Worm (Caenorhabditis elegans) whole organism, young adult: ENCODE results near the gene R10E8.5.

ENCODE experiments used
- B0261.1 ChIP-seq: sonication (generic microtip); optimal IDR thresholded peaks from 2 replicates; lab custom pipeline; 2016; ENCODE audit warnings: mild to moderate bottlenecking, missing genetic modification characterization, moderate library complexity, missing compliant biosample characterization
- B0336.3 ChIP-seq: fragments of 200-800 bp; sonication (Bioruptor generic); IDR thresholded peaks from 2 replicates; pipeline ENCODE4 v1.3.6; 2022; ENCODE audit warnings: missing genetic modification characterization, missing compliant biosample characterization
- C06A6.2 ChIP-seq: fragments of 200-800 bp; sonication (Bioruptor generic); conservative IDR thresholded peaks from 2 replicates; pipeline ENCODE4 v1.3.6; 2022; ENCODE audit warnings: missing genetic modification characterization, missing compliant biosample characterization
- C17E4.6 ChIP-seq: fragments of 200-800 bp; sonication (Bioruptor generic); IDR thresholded peaks from 2 replicates; pipeline ENCODE4 v1.3.6; 2022; ENCODE audit warnings: missing genetic modification reagents, missing genetic modification characterization, missing compliant biosample characterization
- F22D6.2 ChIP-seq: sonication (generic microtip); optimal IDR thresholded peaks from 2 replicates; lab custom pipeline; 2016; ENCODE audit warnings: mild to moderate bottlenecking, missing genetic modification characterization, missing compliant biosample characterization
- F37B4.10 ChIP-seq: fragments of 200-800 bp; sonication (Bioruptor generic); IDR thresholded peaks from 2 replicates; pipeline ENCODE4 v1.3.6; 2022; ENCODE audit warnings: missing genetic modification characterization, missing compliant biosample characterization
- F39B2.1 ChIP-seq: fragments of 200-800 bp; sonication (Bioruptor generic); IDR thresholded peaks from 2 replicates; pipeline ENCODE4 v1.3.6; 2022; ENCODE audit warnings: missing genetic modification reagents, missing genetic modification characterization, missing compliant biosample characterization
- T07F8.4 ChIP-seq: sonication (generic microtip); optimal IDR thresholded peaks from 2 replicates; lab custom pipeline; 2016; ENCODE audit warnings: mild to moderate bottlenecking, missing genetic modification characterization, moderate library complexity, missing compliant biosample characterization
- Y53G8AR.9 ChIP-seq: fragments of 200-800 bp; sonication (Bioruptor generic); conservative IDR thresholded peaks from 2 replicates; pipeline ENCODE4 v1.3.6; 2022; ENCODE audit warnings: missing genetic modification reagents, missing genetic modification characterization, missing compliant biosample characterization
- Y56A3A.18 ChIP-seq: fragments of 200-800 bp; sonication (Bioruptor generic); IDR thresholded peaks from 2 replicates; pipeline ENCODE4 v1.3.6; 2022; ENCODE audit warnings: missing genetic modification reagents, missing genetic modification characterization, missing compliant biosample characterization
- Y79H2A.3 ChIP-seq: fragments of 200-800 bp; sonication (Bioruptor generic); conservative IDR thresholded peaks from 2 replicates; pipeline ENCODE4 v1.3.6; 2022; ENCODE audit warnings: missing genetic modification reagents, missing genetic modification characterization, missing compliant biosample characterization
- Y95B8A.8 ChIP-seq: fragments of 200-800 bp; sonication (Bioruptor generic); IDR thresholded peaks from 2 replicates; pipeline ENCODE4 v1.3.6; 2022; ENCODE audit warnings: missing genetic modification reagents, missing genetic modification characterization, missing compliant biosample characterization
- ZK185.1 ChIP-seq: sonication (generic microtip); optimal IDR thresholded peaks from 2 replicates; lab custom pipeline; 2016; ENCODE audit warnings: mild to moderate bottlenecking, missing genetic modification characterization, missing compliant biosample characterization; ENCODE audit not compliant: poor library complexity, severe bottlenecking
- akir-1 ChIP-seq: fragments of 200-800 bp; sonication (Bioruptor generic); optimal IDR thresholded peaks from 2 replicates; lab custom pipeline; 2018; ENCODE audit warnings: mild to moderate bottlenecking, missing genetic modification characterization, moderate library complexity, missing compliant biosample characterization
- attf-5 ChIP-seq: fragments of 200-800 bp; sonication (Bioruptor generic); optimal IDR thresholded peaks from 2 replicates; lab custom pipeline; 2018; ENCODE audit warnings: mild to moderate bottlenecking, missing genetic modification characterization, missing compliant biosample characterization
- attf-6 ChIP-seq: fragments of 200-800 bp; sonication (Bioruptor generic); IDR thresholded peaks from 2 replicates; pipeline ENCODE4 v1.3.6; 2022; ENCODE audit warnings: missing genetic modification reagents, missing genetic modification characterization, missing compliant biosample characterization
- cebp-1 ChIP-seq, 2 experiments: fragments of 200-800 bp in 1 of 2; sonication (Bioruptor generic) in 1 of 2; sonication (generic microtip) in 1 of 2; IDR thresholded peaks in 1 of 2; optimal IDR thresholded peaks in 1 of 2; 2 replicates each; pipeline versions ENCODE4 v1.3.6 to Lab custom; 2017 to 2022; ENCODE audit warnings: missing compliant biosample characterization in 2 of 2, missing genetic modification characterization in 2 of 2, mild to moderate bottlenecking in 1 of 2, missing genetic modification reagents in 1 of 2, moderate library complexity in 1 of 2
- cebp-2 ChIP-seq: fragments of 200-800 bp; sonication (Bioruptor generic); IDR thresholded peaks from 2 replicates; pipeline ENCODE4 v1.3.6; 2022; ENCODE audit warnings: missing genetic modification characterization, missing compliant biosample characterization
- ceh-27 ChIP-seq: fragments of 200-800 bp; sonication (Bioruptor generic); optimal IDR thresholded peaks from 2 replicates; lab custom pipeline; 2018; ENCODE audit warnings: mild to moderate bottlenecking, missing genetic modification characterization, moderate library complexity, missing compliant biosample characterization
- ceh-40 ChIP-seq: fragments of 200-800 bp; sonication (Bioruptor generic); IDR thresholded peaks from 2 replicates; pipeline ENCODE4 v1.3.6; 2022; ENCODE audit warnings: missing genetic modification characterization, missing compliant biosample characterization
- ceh-91 ChIP-seq: fragments of 200-800 bp; sonication (Bioruptor generic); IDR thresholded peaks from 2 replicates; pipeline ENCODE4 v1.3.6; 2022; ENCODE audit warnings: missing genetic modification reagents, missing genetic modification characterization, missing compliant biosample characterization
- chd-7 ChIP-seq: sonication (generic microtip); optimal IDR thresholded peaks from 2 replicates; lab custom pipeline; 2016; ENCODE audit warnings: mild to moderate bottlenecking, missing genetic modification characterization, moderate library complexity, missing compliant biosample characterization
- dpff-1 ChIP-seq: sonication (generic microtip); optimal IDR thresholded peaks from 2 replicates; lab custom pipeline; 2017; ENCODE audit warnings: mild to moderate bottlenecking, missing genetic modification characterization, missing compliant biosample characterization
- dpl-1 ChIP-seq: fragments of 150-350 bp; optimal IDR thresholded peaks from 2 replicates; lab custom pipeline; 2014; ENCODE audit warnings: missing biosample characterization, missing genetic modification reagents, missing genetic modification characterization
- efl-1 ChIP-seq: fragments of 150-350 bp; optimal IDR thresholded peaks from 2 replicates; lab custom pipeline; 2014; ENCODE audit warnings: missing biosample characterization, missing genetic modification reagents, missing genetic modification characterization
- egl-44 ChIP-seq: fragments of 200-800 bp; sonication (Bioruptor generic); IDR thresholded peaks from 2 replicates; pipeline ENCODE4 v1.3.6; 2022; ENCODE audit warnings: missing genetic modification reagents, missing genetic modification characterization, missing compliant biosample characterization
- egrh-3 ChIP-seq: fragments of 200-800 bp; sonication (Bioruptor generic); IDR thresholded peaks from 2 replicates; pipeline ENCODE4 v1.3.6; 2022; ENCODE audit warnings: missing genetic modification reagents, missing genetic modification characterization, missing compliant biosample characterization
- ekl-4 ChIP-seq: fragments of 200-800 bp; sonication (Bioruptor generic); IDR thresholded peaks from 2 replicates; pipeline ENCODE4 v1.3.6; 2022; ENCODE audit warnings: missing genetic modification reagents, missing genetic modification characterization, missing compliant biosample characterization
- ets-4 ChIP-seq: fragments of 200-800 bp; sonication (Bioruptor generic); optimal IDR thresholded peaks from 2 replicates; lab custom pipeline; 2018; ENCODE audit warnings: mild to moderate bottlenecking, missing genetic modification characterization, missing compliant biosample characterization
- hmg-20 ChIP-seq: fragments of 200-800 bp; sonication (Bioruptor generic); IDR thresholded peaks from 2 replicates; pipeline ENCODE4 v1.3.6; 2022; ENCODE audit warnings: missing genetic modification reagents, missing genetic modification characterization, missing compliant biosample characterization
- hrde-1 ChIP-seq: sonication (generic microtip); optimal IDR thresholded peaks from 2 replicates; lab custom pipeline; 2016; ENCODE audit warnings: missing genetic modification characterization, mild to moderate bottlenecking, missing compliant biosample characterization, moderate library complexity, missing genotype, missing genetic modification reagents, borderline replicate concordance
- hsf-1 ChIP-seq: fragments of 200-800 bp; sonication (Bioruptor generic); IDR thresholded peaks from 2 replicates; pipeline ENCODE4 v1.3.6; 2022; ENCODE audit warnings: missing genetic modification reagents, missing genetic modification characterization, missing compliant biosample characterization
- let-607 ChIP-seq, 2 experiments: fragments of 200-800 bp in 1 of 2; sonication (Bioruptor generic) in 1 of 2; sonication (generic microtip) in 1 of 2; optimal IDR thresholded peaks; 2 replicates each; lab custom pipeline; 2016 to 2018; ENCODE audit warnings: mild to moderate bottlenecking in 2 of 2, missing compliant biosample characterization in 2 of 2, missing genetic modification characterization in 2 of 2, moderate library complexity in 2 of 2, missing genotype in 1 of 2
- lin-35 ChIP-seq, 3 experiments: fragments of 150-350 bp in 2 of 3; sonication (generic microtip) in 1 of 3; optimal IDR thresholded peaks; 2 replicates each; lab custom pipeline; 2014 to 2018; ENCODE audit warnings: missing biosample characterization in 3 of 3, missing genetic modification characterization in 3 of 3, missing genetic modification reagents in 3 of 3
- lin-54 ChIP-seq: fragments of 200-800 bp; sonication (Bioruptor generic); optimal IDR thresholded peaks from 2 replicates; lab custom pipeline; 2018; ENCODE audit warnings: mild to moderate bottlenecking, missing genetic modification characterization, missing compliant biosample characterization
- madf-6 ChIP-seq: fragments of 200-800 bp; sonication (Bioruptor generic); IDR thresholded peaks from 2 replicates; pipeline ENCODE4 v1.3.6; 2022; ENCODE audit warnings: missing genetic modification reagents, missing genetic modification characterization, missing compliant biosample characterization
- madf-8 ChIP-seq: fragments of 200-800 bp; sonication (Bioruptor generic); conservative IDR thresholded peaks from 2 replicates; pipeline ENCODE4 v1.3.6; 2022; ENCODE audit warnings: missing genetic modification reagents, missing genetic modification characterization, missing compliant biosample characterization
- mcd-1 ChIP-seq: fragments of 200-800 bp; sonication (Bioruptor generic); IDR thresholded peaks from 2 replicates; pipeline ENCODE4 v1.3.6; 2022; ENCODE audit warnings: missing genetic modification reagents, missing genetic modification characterization, missing compliant biosample characterization
- mes-4 ChIP-seq: sonication (generic microtip); optimal IDR thresholded peaks from 2 replicates; lab custom pipeline; 2016; ENCODE audit warnings: missing genotype, missing genetic modification characterization, missing compliant biosample characterization
- nfya-2 ChIP-seq: fragments of 200-800 bp; sonication (Bioruptor generic); IDR thresholded peaks from 2 replicates; pipeline ENCODE4 v1.3.6; 2022; ENCODE audit warnings: missing genetic modification reagents, missing genetic modification characterization, missing compliant biosample characterization
- nhr-80 ChIP-seq: sonication (generic microtip); optimal IDR thresholded peaks from 2 replicates; lab custom pipeline; 2016; ENCODE audit warnings: missing genetic modification characterization, missing compliant biosample characterization
- nhr-90 ChIP-seq: sonication (generic microtip); optimal IDR thresholded peaks from 2 replicates; lab custom pipeline; 2016; ENCODE audit warnings: missing genotype, mild to moderate bottlenecking, missing genetic modification characterization, missing compliant biosample characterization
- ztf-22 ChIP-seq: fragments of 200-800 bp; sonication (Bioruptor generic); optimal IDR thresholded peaks from 2 replicates; lab custom pipeline; 2018; ENCODE audit warnings: mild to moderate bottlenecking, missing genetic modification characterization, moderate library complexity, missing compliant biosample characterization
- ztf-28 ChIP-seq: fragments of 200-800 bp; sonication (Bioruptor generic); IDR thresholded peaks from 2 replicates; pipeline ENCODE4 v1.3.6; 2022; ENCODE audit warnings: missing genetic modification reagents, missing genetic modification characterization, missing compliant biosample characterization

Gene R10E8.5

DNA sequence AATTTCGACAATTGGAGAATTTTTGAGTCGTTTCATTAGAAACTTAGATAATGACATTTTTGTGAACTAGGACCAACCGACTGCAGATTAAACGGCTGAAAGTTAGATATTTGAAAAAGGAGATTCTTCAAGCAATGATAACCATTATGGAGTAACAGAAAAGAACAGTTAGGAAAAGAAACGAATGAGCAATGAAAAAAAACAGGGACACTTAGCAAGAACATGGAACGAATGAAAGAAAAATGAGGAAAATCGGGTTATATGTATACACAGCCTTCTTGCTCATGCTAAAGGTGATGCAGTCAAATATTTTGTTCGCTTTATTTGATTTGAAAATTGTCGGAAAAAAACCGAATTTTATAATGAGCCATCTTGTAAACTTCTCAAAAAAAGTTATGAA lies 30.2 kb upstream of the R10E8.5 start, which contains the start of gene F16H6.10:
F16H6.10 (minus strand) TSS at position 101 of the 400 bp plus-strand sequence.
- TF ChIP-seq F37B4.10 (no peak), ztf-28 (GFP tag; lab: Robert Waterston, UW) (no peak), nhr-80 (tag; lab: Kevin White, UChicago) (no peak), Y95B8A.8 (GFP tag; lab: Robert Waterston, UW) (no peak), ceh-91 (GFP tag; lab: Robert Waterston, UW) (no peak), ets-4 (GFP tag; lab: Kevin White, UChicago) (no peak), akir-1 (no peak), F39B2.1 (GFP tag; lab: Robert Waterston, UW) (no peak), T07F8.4 (no peak), mes-4 (no peak), dpl-1 (GFP tag; lab: Kevin White, UChicago) (no peak)

DNA sequence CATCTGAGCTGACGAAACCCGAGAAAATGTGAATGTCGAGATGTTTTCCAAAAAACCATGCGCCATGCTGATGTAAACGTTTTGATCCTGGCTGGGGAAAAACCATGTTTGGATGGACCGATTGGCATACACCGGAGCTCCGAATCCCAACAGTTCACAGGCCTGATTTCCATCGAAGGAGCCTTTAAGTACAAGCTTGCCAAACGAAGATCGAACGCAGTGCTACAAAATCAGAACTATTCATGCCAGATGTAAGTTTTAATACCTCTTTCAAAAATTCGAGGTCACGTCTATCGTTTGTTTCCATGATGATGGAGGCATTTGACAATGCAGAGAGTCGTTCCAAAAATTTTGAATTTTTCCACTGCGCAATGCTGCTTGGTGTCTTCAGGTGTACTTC lies 18.8 kb upstream of the R10E8.5 start:
- TF ChIP-seq F39B2.1 (GFP tag; lab: Robert Waterston, UW): no peak
- TF ChIP-seq Y79H2A.3 (GFP tag; lab: Robert Waterston, UW): no peak
- no peak for TF ChIP-seq dpl-1 (GFP tag; lab: Kevin White, UChicago)
- no peak for TF ChIP-seq efl-1 (GFP tag; lab: Kevin White, UChicago)
- no peak for TF ChIP-seq ztf-22 (GFP tag; lab: Kevin White, UChicago)
- no peak for TF ChIP-seq dpff-1 (tag; lab: Kevin White, UChicago)
- no peak for TF ChIP-seq Y53G8AR.9
- no peak for TF ChIP-seq T07F8.4
- TF ChIP-seq egl-44 (GFP tag; lab: Robert Waterston, UW): no peak

DNA sequence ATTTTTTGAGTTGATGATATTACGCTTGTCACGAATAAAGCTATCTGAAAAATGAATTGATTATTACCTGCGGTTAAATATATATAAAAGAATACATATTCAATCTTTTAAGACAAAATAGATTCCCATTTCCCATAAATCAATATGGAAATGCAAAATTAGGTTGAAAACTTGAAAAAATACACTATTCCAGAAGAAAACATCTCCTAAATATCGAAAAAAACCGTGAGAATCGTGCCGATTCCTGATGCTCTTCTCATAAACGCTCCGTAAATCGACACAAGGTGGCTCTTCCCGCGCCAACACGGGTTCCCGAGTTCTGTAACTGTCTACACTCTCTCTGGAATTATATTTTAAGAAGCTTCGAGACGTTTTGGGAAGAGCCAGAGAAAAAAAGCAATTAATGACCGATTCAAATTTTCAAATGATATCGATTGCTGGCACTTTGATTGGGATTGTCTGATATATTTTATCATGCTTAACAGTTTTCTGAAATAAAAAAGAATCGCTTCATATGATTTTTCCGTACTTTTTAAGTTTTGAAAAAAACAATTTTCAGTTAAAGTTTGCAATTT lies 17.8 kb upstream of the R10E8.5 start, which contains the start of gene R10E8.3:
R10E8.3 (minus strand) TSS at position 51 of the 575 bp plus-strand sequence.
- no peak for TF ChIP-seq Y53G8AR.9
- TF ChIP-seq nhr-90 (tag; lab: Kevin White, UChicago): no peak
- TF ChIP-seq cebp-2 (GFP tag; lab: Robert Waterston, UW): no peak
- no peak for TF ChIP-seq nfya-2 (GFP tag; lab: Robert Waterston, UW)
- TF ChIP-seq ekl-4 (GFP tag; lab: Robert Waterston, UW): no peak
- TF ChIP-seq mes-4: no peak
- no peak for TF ChIP-seq C17E4.6 (GFP tag; lab: Robert Waterston, UW)
- TF ChIP-seq madf-8: no peak
- no peak for TF ChIP-seq ZK185.1 (tag; lab: Kevin White, UChicago)
- no peak for TF ChIP-seq chd-7
- TF ChIP-seq C06A6.2 (GFP tag; lab: Robert Waterston, UW): no peak
- no peak for TF ChIP-seq ceh-40 (GFP tag; lab: Robert Waterston, UW)
- TF ChIP-seq B0336.3: no peak
- TF ChIP-seq hmg-20 (GFP tag; lab: Robert Waterston, UW): no peak
- no peak for TF ChIP-seq attf-6 (GFP tag; lab: Robert Waterston, UW)
- no peak for TF ChIP-seq Y56A3A.18 (GFP tag; lab: Robert Waterston, UW)
- TF ChIP-seq madf-6 (GFP tag; lab: Robert Waterston, UW): no peak
- TF ChIP-seq Y79H2A.3 (GFP tag; lab: Robert Waterston, UW): no peak
- TF ChIP-seq F39B2.1 (GFP tag; lab: Robert Waterston, UW): no peak

DNA sequence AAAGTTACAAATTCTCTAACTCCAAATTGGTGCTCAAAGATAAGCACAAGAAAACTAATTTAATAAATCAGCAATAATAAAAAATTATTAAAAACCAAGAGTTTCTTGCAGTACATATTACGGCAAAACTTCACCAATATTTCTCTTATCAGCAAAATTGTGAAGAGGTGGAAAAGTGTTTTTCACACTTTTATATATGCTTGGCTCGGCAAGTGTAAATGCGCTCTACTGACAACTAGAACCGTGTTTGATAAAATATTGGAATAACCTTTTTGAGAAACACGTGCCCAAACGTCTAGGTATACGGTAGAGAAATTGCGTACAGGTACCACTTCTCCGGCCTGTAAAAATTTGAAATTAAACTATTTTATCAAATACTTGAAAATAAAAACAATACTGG lies 13.3 kb upstream of the R10E8.5 start, which contains the start of gene R10E8.8:
R10E8.8 (minus strand) TSS at position 343 of the 400 bp plus-strand sequence.
- TF ChIP-seq B0261.1: no peak
- TF ChIP-seq cebp-1 (GFP tag; IDR thresholded peaks at IDR 0.05; lab: Robert Waterston, UW): no peak
- TF ChIP-seq cebp-1 (tag; optimal IDR thresholded peaks at IDR 0.05; lab: Kevin White, UChicago): peak; percentile 14
- peak; percentile 65 for TF ChIP-seq nhr-80 (tag; lab: Kevin White, UChicago)
- no peak for TF ChIP-seq F22D6.2 (tag; lab: Kevin White, UChicago)
- peak; percentile 26 for TF ChIP-seq attf-5 (GFP tag; lab: Kevin White, UChicago)
- TF ChIP-seq mcd-1 (GFP tag; lab: Robert Waterston, UW): peak; percentile 61; the same call in 1 of the 2 replicates
- TF ChIP-seq egrh-3 (GFP tag; lab: Robert Waterston, UW): no peak
- TF ChIP-seq lin-54 (GFP tag; lab: Kevin White, UChicago): no peak
- TF ChIP-seq hrde-1 (tag; lab: Kevin White, UChicago): no peak
- TF ChIP-seq let-607 (tag; optimal IDR thresholded peaks at IDR 0.05; lab: Kevin White, UChicago): peak in 1 of 2 experiments; percentile 5
- TF ChIP-seq ceh-27 (GFP tag; lab: Kevin White, UChicago): no peak
- TF ChIP-seq lin-35 (GFP tag; optimal IDR thresholded peaks at IDR 0.05; lab: Kevin White, UChicago): no peak
- no peak for TF ChIP-seq hsf-1 (GFP tag; lab: Robert Waterston, UW)
- TF ChIP-seq, all 124 proteins: peak for 5
